Fruit fly (Drosophila melanogaster): ENCODE data around the gene dpr19.

- no peak for TF ChIP-seq Pif1A (GFP tag; optimal IDR thresholded peaks at IDR 0.05)
- TF ChIP-seq CG9948 (tag; optimal IDR thresholded peaks at IDR 0.05): no peak
- peak; percentile 51 for TF ChIP-seq CG15710 (tag; optimal IDR thresholded peaks at IDR 0.05)
- no peak for TF ChIP-seq CG4496 (GFP tag; IDR thresholded peaks at IDR 0.05)
- TF ChIP-seq CG17806 (tag; optimal IDR thresholded peaks at IDR 0.05): peak; percentile 26
- no peak for TF ChIP-seq CG32121 (GFP tag; IDR thresholded peaks at IDR 0.05)
- no peak for TF ChIP-seq Pif1B (GFP tag; optimal IDR thresholded peaks at IDR 0.05)
- TF ChIP-seq Snoo (tag; optimal IDR thresholded peaks at IDR 0.05): peak; percentile 42
These were observed 19.5 kb upstream of the dpr19 start, which contains the start of the genes CtsL4 and ClpP for dm6 chr2L:10356508-10356907.
